Worm (Caenorhabditis elegans) whole organism, late embryonic: ENCODE results near the gene C34E10.10.

ENCODE experiments used
- C38D4.7 ChIP-seq: fragments of 200-800 bp; sonication (Bioruptor generic); optimal IDR thresholded peaks from 2 replicates; lab custom pipeline; 2018; ENCODE audit warnings: mild to moderate bottlenecking, missing genetic modification characterization, moderate library complexity, missing compliant biosample characterization
- F13H6.1 ChIP-seq: sonication (generic microtip); optimal IDR thresholded peaks from 2 replicates; lab custom pipeline; 2016; ENCODE audit warnings: missing genetic modification characterization, missing compliant biosample characterization
- K02D7.2 ChIP-seq: sonication (generic microtip); optimal IDR thresholded peaks from 2 replicates; lab custom pipeline; 2017; ENCODE audit warnings: mild to moderate bottlenecking, missing genetic modification characterization, missing compliant biosample characterization
- T23F11.4 ChIP-seq: fragments of 200-800 bp; sonication (Bioruptor generic); optimal IDR thresholded peaks from 2 replicates; lab custom pipeline; 2018; ENCODE audit warnings: mild to moderate bottlenecking, missing genetic modification characterization, missing compliant biosample characterization
- ahr-1 ChIP-seq: sonication (generic microtip); optimal IDR thresholded peaks from 2 replicates; lab custom pipeline; 2016; ENCODE audit warnings: missing genetic modification characterization, missing compliant biosample characterization
- ceh-2 ChIP-seq: sonication (generic microtip); optimal IDR thresholded peaks from 2 replicates; lab custom pipeline; 2016; ENCODE audit warnings: missing genotype, missing genetic modification characterization, missing compliant biosample characterization
- ceh-22 ChIP-seq: sonication (generic microtip); optimal IDR thresholded peaks from 2 replicates; lab custom pipeline; 2017; ENCODE audit warnings: missing biosample characterization, missing genetic modification characterization
- ceh-24 ChIP-seq: sonication (generic microtip); optimal IDR thresholded peaks from 2 replicates; lab custom pipeline; 2016; ENCODE audit warnings: mild to moderate bottlenecking, missing genetic modification characterization, missing compliant biosample characterization
- ceh-30 ChIP-seq: fragments of 150-350 bp; optimal IDR thresholded peaks from 2 replicates; lab custom pipeline; 2014; ENCODE audit warnings: missing biosample characterization, missing genetic modification characterization
- ceh-31 ChIP-seq: sonication (generic microtip); optimal IDR thresholded peaks from 2 replicates; lab custom pipeline; 2016; ENCODE audit warnings: missing genetic modification characterization, missing compliant biosample characterization
- dve-1 ChIP-seq: sonication (generic microtip); optimal IDR thresholded peaks from 2 replicates; lab custom pipeline; 2017; ENCODE audit warnings: antibody characterized with exemption, mild to moderate bottlenecking, missing genetic modification characterization, missing compliant biosample characterization
- elt-4 ChIP-seq: sonication (generic microtip); optimal IDR thresholded peaks from 2 replicates; lab custom pipeline; 2016; ENCODE audit warnings: missing genetic modification characterization, missing compliant biosample characterization
- ets-4 ChIP-seq: sonication (generic microtip); optimal IDR thresholded peaks from 2 replicates; lab custom pipeline; 2016; ENCODE audit warnings: missing genetic modification characterization, missing compliant biosample characterization
- fax-1 ChIP-seq: sonication (generic microtip); optimal IDR thresholded peaks from 2 replicates; lab custom pipeline; 2016; ENCODE audit warnings: missing genotype, missing genetic modification characterization, missing compliant biosample characterization
- gmeb-2 ChIP-seq: sonication (generic microtip); optimal IDR thresholded peaks from 2 replicates; lab custom pipeline; 2016; ENCODE audit warnings: missing genetic modification characterization, inconsistent platforms, missing compliant biosample characterization
- hlh-13 ChIP-seq: fragments of 200-800 bp; sonication (Bioruptor generic); optimal IDR thresholded peaks from 2 replicates; lab custom pipeline; 2018; ENCODE audit warnings: mild to moderate bottlenecking, missing genetic modification characterization, missing compliant biosample characterization
- hlh-6 ChIP-seq: sonication (generic microtip); optimal IDR thresholded peaks from 2 replicates; lab custom pipeline; 2016; ENCODE audit warnings: missing genotype, missing genetic modification characterization, missing compliant biosample characterization
- lim-6 ChIP-seq: sonication (generic microtip); optimal IDR thresholded peaks from 2 replicates; lab custom pipeline; 2016; ENCODE audit warnings: missing genetic modification characterization, missing compliant biosample characterization
- madf-2 ChIP-seq: sonication (generic microtip); optimal IDR thresholded peaks from 2 replicates; lab custom pipeline; 2017; ENCODE audit warnings: missing genetic modification characterization, missing compliant biosample characterization
- nhr-232 ChIP-seq: sonication (generic microtip); optimal IDR thresholded peaks from 2 replicates; lab custom pipeline; 2016; ENCODE audit warnings: missing genetic modification characterization, missing compliant biosample characterization
- npax-4 ChIP-seq: sonication (generic microtip); optimal IDR thresholded peaks from 2 replicates; lab custom pipeline; 2016; ENCODE audit warnings: missing genetic modification characterization, missing compliant biosample characterization
- odd-2 ChIP-seq: sonication (generic microtip); optimal IDR thresholded peaks from 2 replicates; lab custom pipeline; 2017; ENCODE audit warnings: antibody characterized with exemption, mild to moderate bottlenecking, missing genetic modification characterization, missing compliant biosample characterization
- pha-4 ChIP-seq: fragments of 150-350 bp; optimal IDR thresholded peaks from 2 replicates; lab custom pipeline; 2018; ENCODE audit warnings: missing biosample characterization, missing genetic modification reagents, missing genetic modification characterization
- pqm-1 ChIP-seq: sonication (generic microtip); optimal IDR thresholded peaks from 2 replicates; lab custom pipeline; 2016; ENCODE audit warnings: missing genetic modification characterization, missing compliant biosample characterization
- rnt-1 ChIP-seq: sonication (generic microtip); optimal IDR thresholded peaks from 2 replicates; lab custom pipeline; 2016; ENCODE audit warnings: missing genetic modification characterization, missing compliant biosample characterization
- sox-4 ChIP-seq: sonication (generic microtip); optimal IDR thresholded peaks from 2 replicates; lab custom pipeline; 2017; ENCODE audit warnings: mild to moderate bottlenecking, missing genetic modification characterization, inconsistent platforms, missing compliant biosample characterization
- tbx-2 ChIP-seq: sonication (generic microtip); optimal IDR thresholded peaks from 2 replicates; lab custom pipeline; 2016; ENCODE audit warnings: missing genetic modification characterization, missing compliant biosample characterization
- tbx-7 ChIP-seq: sonication (generic microtip); optimal IDR thresholded peaks from 2 replicates; lab custom pipeline; 2016; ENCODE audit warnings: missing genotype, missing genetic modification characterization, missing compliant biosample characterization
- ttx-3 ChIP-seq: sonication (generic microtip); optimal IDR thresholded peaks from 2 replicates; lab custom pipeline; 2016; ENCODE audit warnings: missing genetic modification reagents, missing genetic modification characterization, missing compliant biosample characterization
- unc-3 ChIP-seq, 2 experiments: fragments of 200-800 bp in 1 of 2; sonication (Bioruptor generic) in 1 of 2; sonication (generic microtip) in 1 of 2; conservative IDR thresholded peaks in 1 of 2; optimal IDR thresholded peaks in 1 of 2; 2 replicates each; pipeline versions ENCODE4 v1.3.6 to Lab custom; 2016 to 2022; ENCODE audit warnings: missing compliant biosample characterization in 2 of 2, missing genetic modification characterization in 2 of 2, missing genetic modification reagents in 1 of 2
- unc-55 ChIP-seq: sonication (generic microtip); optimal IDR thresholded peaks from 2 replicates; lab custom pipeline; 2017; ENCODE audit warnings: missing biosample characterization, missing genetic modification reagents, missing genetic modification characterization
- zip-5 ChIP-seq: sonication (generic microtip); optimal IDR thresholded peaks from 2 replicates; lab custom pipeline; 2016; ENCODE audit warnings: missing genetic modification characterization, missing compliant biosample characterization
- ztf-16 ChIP-seq: sonication (generic microtip); optimal IDR thresholded peaks from 2 replicates; lab custom pipeline; 2017; ENCODE audit warnings: missing genetic modification characterization, missing compliant biosample characterization

C34E10.10 gene

ce11 chrIII:5233140-5233539 lies 5.5 kb upstream of the C34E10.10 start:
- TF ChIP-seq ceh-30 (tag; lab: Kevin White, UChicago): no peak
- TF ChIP-seq dve-1 (tag; lab: Kevin White, UChicago): no peak
- TF ChIP-seq madf-2 (tag; lab: Kevin White, UChicago): no peak
- no peak for TF ChIP-seq ceh-22 (tag; lab: Kevin White, UChicago)
- TF ChIP-seq gmeb-2 (tag; lab: Kevin White, UChicago): no peak
- TF ChIP-seq ztf-16 (tag; lab: Kevin White, UChicago): no peak
- TF ChIP-seq tbx-7 (tag; lab: Kevin White, UChicago): no peak
- no peak for TF ChIP-seq rnt-1 (tag; lab: Kevin White, UChicago)
- no peak for TF ChIP-seq T23F11.4 (GFP tag; lab: Kevin White, UChicago)
- no peak for TF ChIP-seq lim-6 (tag; lab: Kevin White, UChicago)

ce11 chrIII:5230415-5230814 lies 2.7 kb upstream of the C34E10.10 start, which contains the start of gene prmt-5:
prmt-5 (plus strand) TSS chrIII:5230555.
- TF ChIP-seq tbx-7 (tag; lab: Kevin White, UChicago) (no peak), sox-4 (tag; lab: Kevin White, UChicago) (no peak), fax-1 (tag; lab: Kevin White, UChicago) (no peak), ceh-30 (tag; lab: Kevin White, UChicago) (no peak), elt-4 (tag; lab: Kevin White, UChicago) (no peak), F13H6.1 (tag; lab: Kevin White, UChicago) (no peak), ttx-3 (no peak), dve-1 (tag; lab: Kevin White, UChicago) (no peak), ceh-31 (tag; lab: Kevin White, UChicago) (no peak), ceh-2 (tag; lab: Kevin White, UChicago) (no peak), C38D4.7 (GFP tag; lab: Kevin White, UChicago) (no peak), nhr-232 (tag; lab: Kevin White, UChicago) (no peak), ceh-24 (tag; lab: Kevin White, UChicago) (no peak), ceh-22 (tag; lab: Kevin White, UChicago) (no peak), pha-4 (tag; lab: Kevin White, UChicago) (no peak), K02D7.2 (tag; lab: Kevin White, UChicago) (no peak), odd-2 (tag; lab: Kevin White, UChicago) (no peak)

- TF ChIP-seq F13H6.1 (tag; lab: Kevin White, UChicago): no peak
- TF ChIP-seq zip-5 (tag; lab: Kevin White, UChicago): no peak
- TF ChIP-seq pqm-1 (tag; lab: Kevin White, UChicago): no peak
- no peak for TF ChIP-seq tbx-2
- TF ChIP-seq hlh-6 (tag; lab: Kevin White, UChicago): no peak
- no peak for TF ChIP-seq ets-4 (tag; lab: Kevin White, UChicago)
- no peak for TF ChIP-seq ceh-31 (tag; lab: Kevin White, UChicago)
- no peak for TF ChIP-seq ceh-22 (tag; lab: Kevin White, UChicago)
- TF ChIP-seq hlh-13 (GFP tag; lab: Kevin White, UChicago): no peak
- no peak for TF ChIP-seq fax-1 (tag; lab: Kevin White, UChicago)
- no peak for TF ChIP-seq elt-4 (tag; lab: Kevin White, UChicago)
- no peak for TF ChIP-seq npax-4
- TF ChIP-seq unc-3 (GFP tag; conservative IDR thresholded peaks at IDR 0.05; lab: Robert Waterston, UW): no peak
- no peak for TF ChIP-seq unc-3 (tag; optimal IDR thresholded peaks at IDR 0.05; lab: Kevin White, UChicago)
- no peak for TF ChIP-seq tbx-7 (tag; lab: Kevin White, UChicago)
- no peak for TF ChIP-seq ttx-3
- TF ChIP-seq ceh-2 (tag; lab: Kevin White, UChicago): no peak
- TF ChIP-seq ahr-1 (tag; lab: Kevin White, UChicago): no peak
Observed at ce11 chrIII:5229511-5230250, 2.0 kb upstream of the C34E10.10 start.

ce11 chrIII:5228839-5229238 lies 1.2 kb upstream of the C34E10.10 start:
- TF ChIP-seq unc-55 (GFP tag; lab: Kevin White, UChicago) (no peak), hlh-6 (tag; lab: Kevin White, UChicago) (no peak)
- TF ChIP-seq, all 69 proteins: peak for 0
